Worm (Caenorhabditis elegans) whole organism, late embryonic: ENCODE results near the gene col-145.

Source experiments
- T23F11.4 ChIP-seq: fragments of 200-800 bp; sonication (Bioruptor generic); optimal IDR thresholded peaks from 2 replicates; lab custom pipeline; 2018; ENCODE audit warnings: mild to moderate bottlenecking, missing genetic modification characterization, missing compliant biosample characterization
- ceh-18 ChIP-seq: sonication (generic microtip); optimal IDR thresholded peaks from 2 replicates; lab custom pipeline; 2016; ENCODE audit warnings: missing genetic modification characterization, missing compliant biosample characterization
- dve-1 ChIP-seq: sonication (generic microtip); optimal IDR thresholded peaks from 2 replicates; lab custom pipeline; 2017; ENCODE audit warnings: antibody characterized with exemption, mild to moderate bottlenecking, missing genetic modification characterization, missing compliant biosample characterization
- elt-2 ChIP-seq: sonication (generic microtip); optimal IDR thresholded peaks from 2 replicates; lab custom pipeline; 2016; ENCODE audit warnings: missing genetic modification reagents, missing genetic modification characterization, missing compliant biosample characterization
- fkh-6 ChIP-seq: sonication (generic microtip); optimal IDR thresholded peaks from 2 replicates; lab custom pipeline; 2016; ENCODE audit warnings: missing genetic modification characterization, missing compliant biosample characterization
- nhr-11 ChIP-seq: fragments of 150-350 bp; optimal IDR thresholded peaks from 2 replicates; lab custom pipeline; 2014; ENCODE audit warnings: missing biosample characterization, missing genetic modification characterization
- sox-4 ChIP-seq: sonication (generic microtip); optimal IDR thresholded peaks from 2 replicates; lab custom pipeline; 2017; ENCODE audit warnings: mild to moderate bottlenecking, missing genetic modification characterization, inconsistent platforms, missing compliant biosample characterization
- tbx-2 ChIP-seq: sonication (generic microtip); optimal IDR thresholded peaks from 2 replicates; lab custom pipeline; 2016; ENCODE audit warnings: missing genetic modification characterization, missing compliant biosample characterization
- tbx-7 ChIP-seq: sonication (generic microtip); optimal IDR thresholded peaks from 2 replicates; lab custom pipeline; 2016; ENCODE audit warnings: missing genotype, missing genetic modification characterization, missing compliant biosample characterization
- unc-42 ChIP-seq: sonication (generic microtip); optimal IDR thresholded peaks from 2 replicates; lab custom pipeline; 2016; ENCODE audit warnings: missing genotype, missing genetic modification characterization, missing compliant biosample characterization
- ztf-16 ChIP-seq: sonication (generic microtip); optimal IDR thresholded peaks from 2 replicates; lab custom pipeline; 2017; ENCODE audit warnings: missing genetic modification characterization, missing compliant biosample characterization

DNA sequence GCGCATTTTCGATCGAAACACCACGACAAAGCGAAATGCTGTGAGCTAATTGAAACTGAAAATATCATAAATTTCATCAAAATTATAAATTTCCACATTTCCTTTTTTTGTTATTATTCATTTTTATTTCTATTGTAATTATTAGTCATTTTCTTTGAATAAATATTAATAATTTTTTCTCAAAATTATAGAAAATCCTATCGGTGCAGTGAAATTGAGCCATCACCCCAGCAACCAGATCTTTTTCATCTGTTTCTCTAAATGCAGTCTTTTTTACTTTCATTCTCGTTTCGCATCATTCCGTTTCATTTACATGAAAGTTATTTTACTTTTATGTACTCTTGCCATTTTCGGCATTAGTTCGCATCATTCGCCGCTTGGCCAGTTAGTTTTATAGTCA, 40.8 kb downstream of the col-145 start, which contains the start of gene F21C10.13:
- TF ChIP-seq ceh-18 (tag; lab: Kevin White, UChicago) (no peak), tbx-2 (tag; lab: Kevin White, UChicago) (no peak), unc-42 (tag; lab: Kevin White, UChicago) (no peak), T23F11.4 (no peak), tbx-7 (no peak), dve-1 (tag; lab: Kevin White, UChicago) (no peak), ztf-16 (tag; lab: Kevin White, UChicago) (no peak), sox-4 (no peak), nhr-11 (tag; lab: Kevin White, UChicago) (no peak), fkh-6 (tag; lab: Kevin White, UChicago) (no peak), elt-2 (tag; lab: Kevin White, UChicago) (no peak)
